Worm (Caenorhabditis elegans) whole organism, L2 larva: ENCODE measurements around the gene egl-46.

ENCODE experiments used
- ama-1 ChIP-seq: fragments of 150-350 bp; optimal IDR thresholded peaks from 2 replicates; lab custom pipeline; 2018; ENCODE audit warnings: inconsistent platforms
- blmp-1 ChIP-seq: sonication (generic microtip); optimal IDR thresholded peaks from 2 replicates; lab custom pipeline; 2017; ENCODE audit warnings: missing genetic modification characterization, mild to moderate bottlenecking, missing compliant biosample characterization, antibody characterized with exemption, moderate library complexity; ENCODE audit not compliant: insufficient read depth
- ceh-16 ChIP-seq: fragments of 150-350 bp; optimal IDR thresholded peaks from 2 replicates; lab custom pipeline; 2014; ENCODE audit warnings: missing biosample characterization, missing genetic modification characterization
- fos-1 ChIP-seq: fragments of 150-350 bp; optimal IDR thresholded peaks from 2 replicates; lab custom pipeline; 2014; ENCODE audit warnings: missing biosample characterization, missing genetic modification characterization
- snpc-4 ChIP-seq: fragments of 150-350 bp; optimal IDR thresholded peaks from 2 replicates; lab custom pipeline; 2014; ENCODE audit warnings: missing biosample characterization, missing genetic modification characterization

DNA sequence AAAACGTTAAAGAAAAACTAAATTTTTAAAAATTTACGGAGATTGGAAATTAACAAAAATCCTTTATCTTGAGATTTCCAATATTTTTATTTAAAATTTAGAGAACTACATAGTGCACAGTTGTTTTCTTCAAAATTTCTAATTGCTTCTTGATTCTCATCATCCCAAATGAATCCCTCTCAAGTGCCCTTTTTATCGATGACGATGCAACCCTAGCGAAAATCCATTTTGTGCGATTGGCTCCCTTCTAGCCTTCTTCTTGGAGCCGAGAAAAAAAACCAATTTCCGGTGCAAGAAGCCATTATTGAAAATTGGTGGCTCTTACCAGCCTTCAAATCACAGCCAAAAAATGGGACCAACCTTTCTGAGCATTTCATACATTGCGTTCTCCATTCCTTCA, 18.9 kb downstream of the egl-46 start:
- TF ChIP-seq blmp-1 (tag; lab: Kevin White, UChicago) = no peak
- TF ChIP-seq snpc-4 (tag; lab: Kevin White, UChicago) = no peak
- TF ChIP-seq ceh-16 (tag; lab: Kevin White, UChicago) = no peak
- TF ChIP-seq ama-1 (lab: Kevin White, UChicago) = no peak
- TF ChIP-seq fos-1 (tag; lab: Kevin White, UChicago) = no peak
